Worm (Caenorhabditis elegans): ENCODE results near the gene F54F2.9.

ce11 chrIII:8848372-8848771 lies 21.3 kb upstream of the F54F2.9 start, which contains the start of gene F44E2.7:
- TF ChIP-seq lin-39 (tag; optimal IDR thresholded peaks at IDR 0.05), result no peak
- no peak for TF ChIP-seq blmp-1 (tag; optimal IDR thresholded peaks at IDR 0.05; ENCODE audit: insufficient read depth)
- no peak for TF ChIP-seq ZK546.5 (tag; optimal IDR thresholded peaks at IDR 0.05)
- no peak for TF ChIP-seq ztf-4 (tag; optimal IDR thresholded peaks at IDR 0.05)
- no peak for TF ChIP-seq elt-1 (tag; optimal IDR thresholded peaks at IDR 0.05)
